Fruit fly (Drosophila melanogaster) Kc167 (cell line): ENCODE data around the gene sip2.

ENCODE experiments used
- Myc ChIP-seq: fragments of >200 bp; optimal IDR thresholded peaks from 2 replicates; lab custom pipeline; 2017; ENCODE audit warnings: missing external identifiers
- Sin3A ChIP-seq: fragments of >200 bp; optimal IDR thresholded peaks from 2 replicates; lab custom pipeline; 2018; ENCODE audit warnings: missing external identifiers
- h ChIP-seq: fragments of >200 bp; optimal IDR thresholded peaks from 3 replicates; lab custom pipeline; 2018; ENCODE audit warnings: missing external identifiers
- insv ChIP-seq: fragments of >200 bp; optimal IDR thresholded peaks from 3 replicates; lab custom pipeline; 2018; ENCODE audit warnings: missing external identifiers
- psq ChIP-seq: fragments of >200 bp; optimal IDR thresholded peaks from 2 replicates; lab custom pipeline; 2017; ENCODE audit warnings: missing external identifiers
- ttk ChIP-seq: sonication (Bioruptor generic); optimal IDR thresholded peaks from 2 replicates; lab custom pipeline; 2017; ENCODE audit warnings: missing external identifiers

- TF ChIP-seq insv: no peak
- no peak for TF ChIP-seq h (lab: Kevin White, UChicago)
- no peak for TF ChIP-seq psq (lab: Kevin White, UChicago)
- TF ChIP-seq Sin3A (lab: Kevin White, UChicago): no peak
- TF ChIP-seq ttk (lab: Kevin White, UChicago): no peak
- no peak for TF ChIP-seq Myc (lab: Kevin White, UChicago)
These were observed 3.6 kb upstream of the sip2 start, which contains the start of gene Sumo for dm6 chr2L:6967422-6968012.
